Worm (Caenorhabditis elegans) whole organism, L4 larva: ENCODE measurements around the gene rbf-1.

ENCODE experiments used
- R02D3.7 ChIP-seq: fragments of 150-350 bp; sonication (generic microtip); optimal IDR thresholded peaks from 3 replicates; lab custom pipeline; 2014; ENCODE audit warnings: missing biosample characterization, missing genetic modification characterization
- lim-7 ChIP-seq: fragments of 200-800 bp; sonication (Bioruptor generic); IDR thresholded peaks from 2 replicates; pipeline ENCODE4 v1.3.6; 2022; ENCODE audit warnings: missing genetic modification characterization, missing compliant biosample characterization

DNA sequence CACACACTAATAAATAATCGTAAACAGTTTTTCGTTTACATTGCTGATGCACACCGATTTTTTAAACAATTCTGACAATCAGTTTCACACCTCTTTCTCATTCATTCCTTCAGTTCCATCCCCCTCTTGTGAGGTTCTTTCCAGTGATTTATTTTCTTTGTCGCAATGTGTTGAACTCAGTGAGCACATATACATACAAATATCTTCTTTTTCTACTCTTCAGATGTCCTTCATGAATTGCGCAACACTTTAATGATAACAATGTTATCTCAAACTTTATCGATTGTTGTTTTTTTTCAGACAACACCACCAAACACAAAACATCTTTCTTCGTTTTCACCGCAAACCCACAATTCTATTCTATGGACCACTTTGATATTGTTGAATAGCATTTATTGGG is 70.4 kb downstream of the rbf-1 start, which contains the start of gene dig-1:
- no peak for TF ChIP-seq R02D3.7
- no peak for TF ChIP-seq lim-7 (GFP tag; lab: Robert Waterston, UW)
